In the genomic region with DNA sequence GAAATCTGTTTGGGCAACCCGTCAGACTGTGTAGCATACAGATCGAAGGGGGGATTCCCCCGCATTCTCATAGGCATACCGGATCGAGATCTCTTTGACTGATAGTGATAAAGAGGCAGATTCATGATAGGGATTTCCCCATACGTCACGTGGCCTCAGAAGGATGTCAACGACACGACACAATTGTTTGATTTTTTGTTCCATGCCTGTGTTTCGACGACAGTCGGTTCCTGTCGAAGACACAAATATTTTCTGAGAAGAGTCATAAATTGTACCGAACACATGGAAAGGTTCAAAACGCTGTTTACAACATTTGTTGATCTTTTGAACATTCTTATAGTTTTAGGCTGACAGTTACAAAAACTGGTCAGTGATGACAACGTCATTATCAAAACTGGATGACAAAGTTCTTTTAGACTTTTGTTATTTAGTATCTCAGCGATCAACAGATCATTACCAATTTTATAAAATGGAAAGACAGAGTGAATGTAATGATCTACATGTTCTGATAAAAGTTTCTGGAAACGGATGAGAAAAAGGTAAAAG, we compare ENCODE assay signal across 5 worm cellular contexts.
TF ChIP-seq lines count a peak whose summit lies in the region.

No protein-coding gene starts in this region.

TF ChIP-seq in whole organism, L1 larva, 84 proteins besides CTCF, POLR2A, EP300 and RAD21 (continues in another document):
- peak in 1 of 2 experiments; percentile 15 for TF ChIP-seq lin-35 (GFP tag; optimal IDR thresholded peaks at IDR 0.05; lab: Kevin White, UChicago)
- TF ChIP-seq xbp-1 (tag; optimal IDR thresholded peaks at IDR 0.05; lab: Kevin White, UChicago) = no peak
- TF ChIP-seq nhr-90 (tag; optimal IDR thresholded peaks at IDR 0.05; lab: Kevin White, UChicago; ENCODE audit: poor library complexity) = peak; percentile 27
- TF ChIP-seq egl-27 (tag; optimal IDR thresholded peaks at IDR 0.05; lab: Kevin White, UChicago) = no peak
- no peak for TF ChIP-seq sox-4 (tag; optimal IDR thresholded peaks at IDR 0.05; lab: Kevin White, UChicago)
- TF ChIP-seq rnt-1 (tag; optimal IDR thresholded peaks at IDR 0.05; lab: Kevin White, UChicago) = no peak
- TF ChIP-seq nhr-71 (tag; optimal IDR thresholded peaks at IDR 0.05; lab: Kevin White, UChicago) = peak; percentile 60
- peak in 1 of 2 experiments; percentile 61 for TF ChIP-seq mdl-1 (tag; optimal IDR thresholded peaks at IDR 0.05; lab: Kevin White, UChicago)
- TF ChIP-seq nhr-77 (tag; optimal IDR thresholded peaks at IDR 0.05; lab: Kevin White, UChicago) = peak; percentile 7
- peak; percentile 76 for TF ChIP-seq nhr-20 (tag; optimal IDR thresholded peaks at IDR 0.05; lab: Kevin White, UChicago)
- peak; percentile 27; the same call in 1 of the 2 replicates for TF ChIP-seq grh-1 (GFP tag; IDR thresholded peaks at IDR 0.05; lab: Robert Waterston, UW)
- TF ChIP-seq elt-3 (tag; optimal IDR thresholded peaks at IDR 0.05; lab: Kevin White, UChicago) = peak in 4 of 6 experiments; percentile 17 to 70 (median 54)
- TF ChIP-seq nhr-85 (tag; lab: Kevin White, UChicago) = peak; percentile 82
- peak; percentile 39 for TF ChIP-seq lin-14 (GFP tag; optimal IDR thresholded peaks at IDR 0.05; lab: Kevin White, UChicago)
- no peak for TF ChIP-seq unc-30 (tag; optimal IDR thresholded peaks at IDR 0.05; lab: Kevin White, UChicago)
- TF ChIP-seq nhr-19 (GFP tag; conservative IDR thresholded peaks at IDR 0.05; lab: Robert Waterston, UW) = peak; percentile 19; the same call in 1 of the 2 replicates

TF ChIP-seq in whole organism, L2 larva, 48 proteins besides CTCF, POLR2A, EP300 and RAD21:
- TF ChIP-seq gmeb-1 (tag; optimal IDR thresholded peaks at IDR 0.05; lab: Kevin White, UChicago) (peak; percentile 52), sma-3 (GFP tag; optimal IDR thresholded peaks at IDR 0.05; lab: Kevin White, UChicago) (peak; percentile 52), nhr-25 (tag; optimal IDR thresholded peaks at IDR 0.05; lab: Kevin White, UChicago) (peak; percentile 61), lin-11 (tag; optimal IDR thresholded peaks at IDR 0.05; lab: Kevin White, UChicago) (no peak), mdl-1 (tag; optimal IDR thresholded peaks at IDR 0.05; lab: Kevin White, UChicago) (peak; percentile 48 to 61), dmd-4 (tag; optimal IDR thresholded peaks at IDR 0.05; lab: Kevin White, UChicago) (no peak), Y55F3AM.14 (GFP tag; optimal IDR thresholded peaks at IDR 0.05; lab: Kevin White, UChicago) (peak; percentile 43), nhr-23 (tag; optimal IDR thresholded peaks at IDR 0.05; lab: Kevin White, UChicago) (no peak), sma-9 (GFP tag; optimal IDR thresholded peaks at IDR 0.05; lab: Kevin White, UChicago) (peak; percentile 90), sma-9 (tag; optimal IDR thresholded peaks at IDR 0.05; lab: Kevin White, UChicago) (no peak), F13H6.1 (tag; optimal IDR thresholded peaks at IDR 0.05; lab: Kevin White, UChicago) (peak; percentile 5), blmp-1 (tag; optimal IDR thresholded peaks at IDR 0.05; lab: Kevin White, UChicago; ENCODE audit: insufficient read depth) (peak; percentile 40), lsy-2 (tag; optimal IDR thresholded peaks at IDR 0.05; lab: Kevin White, UChicago) (peak in 1 of 2 experiments; percentile 7), nhr-21 (tag; optimal IDR thresholded peaks at IDR 0.05; lab: Kevin White, UChicago) (peak; percentile 85), peb-1 (tag; optimal IDR thresholded peaks at IDR 0.05; lab: Kevin White, UChicago) (no peak), ztf-4 (tag; optimal IDR thresholded peaks at IDR 0.05; lab: Kevin White, UChicago) (no peak), sem-4 (tag; optimal IDR thresholded peaks at IDR 0.05; lab: Kevin White, UChicago) (no peak)

TF ChIP-seq in whole organism, L3 larva, 47 proteins besides CTCF, POLR2A, EP300 and RAD21:
- TF ChIP-seq fos-1 (tag; optimal IDR thresholded peaks at IDR 0.05; lab: Kevin White, UChicago) (no peak), unc-62 (GFP tag; optimal IDR thresholded peaks at IDR 0.05; lab: Kevin White, UChicago) (no peak), ceh-82 (tag; optimal IDR thresholded peaks at IDR 0.05; lab: Kevin White, UChicago) (no peak), eor-1 (tag; optimal IDR thresholded peaks at IDR 0.05; lab: Kevin White, UChicago) (no peak), lsy-12 (tag; optimal IDR thresholded peaks at IDR 0.05; lab: Kevin White, UChicago) (peak; percentile 24), nhr-25 (tag; optimal IDR thresholded peaks at IDR 0.05; lab: Kevin White, UChicago) (peak; percentile 83), fkh-10 (GFP tag; optimal IDR thresholded peaks at IDR 0.05; lab: Kevin White, UChicago) (no peak), zag-1 (tag; optimal IDR thresholded peaks at IDR 0.05; lab: Kevin White, UChicago) (no peak), aly-2 (tag; optimal IDR thresholded peaks at IDR 0.05; lab: Kevin White, UChicago) (no peak), egl-5 (tag; optimal IDR thresholded peaks at IDR 0.05; lab: Kevin White, UChicago) (no peak), nhr-43 (tag; optimal IDR thresholded peaks at IDR 0.05; lab: Kevin White, UChicago; ENCODE audit: poor library complexity, severe bottlenecking) (peak; percentile 87), nhr-23 (tag; optimal IDR thresholded peaks at IDR 0.05; lab: Kevin White, UChicago) (peak; percentile 79), elt-3 (tag; optimal IDR thresholded peaks at IDR 0.05; lab: Kevin White, UChicago) (peak in 1 of 3 experiments; percentile 80), elt-2 (tag; optimal IDR thresholded peaks at IDR 0.05; lab: Kevin White, UChicago) (peak; percentile 15), unc-39 (tag; optimal IDR thresholded peaks at IDR 0.05; lab: Kevin White, UChicago) (no peak), mdl-1 (tag; optimal IDR thresholded peaks at IDR 0.05; lab: Kevin White, UChicago) (no peak)

TF ChIP-seq in whole organism, L4 larva, 104 proteins besides CTCF, POLR2A, EP300 and RAD21:
- peak; percentile 27 to 81 for TF ChIP-seq mdl-1 (tag; optimal IDR thresholded peaks at IDR 0.05; lab: Kevin White, UChicago)
- TF ChIP-seq ctbp-1 (GFP tag; IDR thresholded peaks at IDR 0.05; lab: Robert Waterston, UW) = no peak
- TF ChIP-seq aha-1 (tag; lab: Kevin White, UChicago) = peak; percentile 90
- TF ChIP-seq mes-2 (tag; optimal IDR thresholded peaks at IDR 0.05; lab: Kevin White, UChicago; ENCODE audit: poor library complexity, severe bottlenecking) = no peak
- TF ChIP-seq mdt-29 (GFP tag; IDR thresholded peaks at IDR 0.05; lab: Robert Waterston, UW) = no peak
- 0 out of 2 replicates have a peak, but pooled peaks have one; percentile 44 for TF ChIP-seq php-3 (GFP tag; IDR thresholded peaks at IDR 0.05; lab: Robert Waterston, UW)
- peak; percentile 60 for TF ChIP-seq hlh-30 (tag; optimal IDR thresholded peaks at IDR 0.05; lab: Kevin White, UChicago; ENCODE audit: insufficient read depth)
- no peak for TF ChIP-seq fkh-10 (GFP tag; optimal IDR thresholded peaks at IDR 0.05; lab: Kevin White, UChicago)
- TF ChIP-seq mxl-3 (GFP tag; optimal IDR thresholded peaks at IDR 0.05; lab: Kevin White, UChicago) = peak; percentile 78
- no peak for TF ChIP-seq nhr-76 (tag; optimal IDR thresholded peaks at IDR 0.05; lab: Kevin White, UChicago)
- TF ChIP-seq daf-12 (tag; optimal IDR thresholded peaks at IDR 0.05; lab: Kevin White, UChicago) = no peak
- TF ChIP-seq ztf-7 (tag; optimal IDR thresholded peaks at IDR 0.05; lab: Kevin White, UChicago) = no peak
- TF ChIP-seq zip-11 (GFP tag; IDR thresholded peaks at IDR 0.05; lab: Robert Waterston, UW) = no peak
- peak; percentile 36 for TF ChIP-seq cey-2 (tag; optimal IDR thresholded peaks at IDR 0.05; lab: Kevin White, UChicago; ENCODE audit: borderline replicate concordance, insufficient read depth)
- TF ChIP-seq unc-62 (GFP tag; optimal IDR thresholded peaks at IDR 0.05 in 1 of 2; lab: Kevin White, UChicago) = peak in 1 of 2 experiments; percentile 95
- TF ChIP-seq unc-62 (tag; optimal IDR thresholded peaks at IDR 0.05; lab: Kevin White, UChicago) = no peak
- TF ChIP-seq dmd-6 (GFP tag; IDR thresholded peaks at IDR 0.05; lab: Robert Waterston, UW) = peak; percentile 55
- TF ChIP-seq nhr-28 (tag; optimal IDR thresholded peaks at IDR 0.05; lab: Kevin White, UChicago) = peak; percentile 41
- peak; percentile 86 for TF ChIP-seq nhr-48 (tag; optimal IDR thresholded peaks at IDR 0.05; lab: Kevin White, UChicago)

TF ChIP-seq in whole organism, young adult, 124 proteins besides CTCF, POLR2A, EP300 and RAD21:
- TF ChIP-seq lin-26 (GFP tag; IDR thresholded peaks at IDR 0.05; lab: Robert Waterston, UW) = peak; percentile 52; the same call in 1 of the 2 replicates
- TF ChIP-seq mcd-1 (GFP tag; IDR thresholded peaks at IDR 0.05; lab: Robert Waterston, UW) = no peak
- TF ChIP-seq ztf-26 (tag; optimal IDR thresholded peaks at IDR 0.05; lab: Kevin White, UChicago) = peak; percentile 27
- no peak for TF ChIP-seq dpff-1 (tag; optimal IDR thresholded peaks at IDR 0.05; lab: Kevin White, UChicago)
